Fruit fly (Drosophila melanogaster) whole organism, embryonic: ENCODE measurements around the gene CG1896.

Source experiments
- Atf3 ChIP-seq: fragments of 200-800 bp; sonication (Bioruptor generic); optimal IDR thresholded peaks from 3 replicates; lab custom pipeline; 2016; ENCODE audit warnings: missing biosample characterization, missing genetic modification characterization
- CG10147 ChIP-seq: fragments of 200-800 bp; sonication (Bioruptor generic); optimal IDR thresholded peaks from 2 replicates; lab custom pipeline; 2019; ENCODE audit warnings: missing biosample characterization, mild to moderate bottlenecking, missing genetic modification characterization, moderate library complexity
- CG11723 ChIP-seq: fragments of 200-800 bp; sonication (Bioruptor generic); optimal IDR thresholded peaks from 2 replicates; lab custom pipeline; 2017; ENCODE audit warnings: missing biosample characterization, mild to moderate bottlenecking, missing genetic modification characterization
- CG13287 ChIP-seq: fragments of 200-800 bp; sonication (Bioruptor generic); IDR thresholded peaks from 2 replicates; pipeline ENCODE4 v1.3.6; 2022; ENCODE audit warnings: missing biosample characterization, missing genetic modification characterization; ENCODE audit not compliant: partially characterized antibody
- CG13424 ChIP-seq: fragments of 200-800 bp; sonication (Bioruptor generic); optimal IDR thresholded peaks from 2 replicates; lab custom pipeline; 2019; ENCODE audit warnings: missing biosample characterization, mild to moderate bottlenecking, missing genetic modification characterization, moderate library complexity
- CG15011 ChIP-seq: fragments of 200-800 bp; sonication (Bioruptor generic); optimal IDR thresholded peaks from 3 replicates; lab custom pipeline; 2018; ENCODE audit warnings: missing biosample characterization, mild to moderate bottlenecking, missing genetic modification characterization
- CG16813 ChIP-seq: fragments of 200-800 bp; sonication (Bioruptor generic); IDR thresholded peaks from 3 replicates; pipeline ENCODE4 v1.3.6; 2022; ENCODE audit warnings: missing biosample characterization, missing genetic modification characterization; ENCODE audit not compliant: partially characterized antibody
- CG1832 ChIP-seq: fragments of 200-800 bp; sonication (Bioruptor generic); optimal IDR thresholded peaks from 2 replicates; lab custom pipeline; 2017; ENCODE audit warnings: missing biosample characterization, mild to moderate bottlenecking, missing genetic modification characterization, inconsistent platforms
- CG2120 ChIP-seq: fragments of 200-800 bp; sonication (Bioruptor generic); optimal IDR thresholded peaks from 3 replicates; lab custom pipeline; 2016; ENCODE audit warnings: missing biosample characterization, missing genetic modification characterization
- CG2712 ChIP-seq: fragments of 200-800 bp; optimal IDR thresholded peaks from 3 replicates; lab custom pipeline; 2019; ENCODE audit warnings: missing biosample characterization, mild to moderate bottlenecking, missing genetic modification characterization, moderate library complexity
- CG3407 ChIP-seq: fragments of 200-800 bp; sonication (Bioruptor generic); optimal IDR thresholded peaks from 2 replicates; lab custom pipeline; 2018; ENCODE audit warnings: missing biosample characterization, mild to moderate bottlenecking, missing genetic modification characterization
- CG43689 ChIP-seq: fragments of 200-800 bp; sonication (Bioruptor generic); IDR thresholded peaks from 2 replicates; pipeline ENCODE4 v1.3.6; 2022; ENCODE audit warnings: missing biosample characterization, missing genetic modification characterization
- CG8388 ChIP-seq: fragments of 200-800 bp; sonication (Bioruptor generic); optimal IDR thresholded peaks from 2 replicates; lab custom pipeline; 2019; ENCODE audit warnings: missing biosample characterization, mild to moderate bottlenecking, missing genetic modification characterization, moderate library complexity
- CG8924 ChIP-seq: fragments of 200-800 bp; optimal IDR thresholded peaks from 3 replicates; lab custom pipeline; 2019; ENCODE audit warnings: missing biosample characterization, mild to moderate bottlenecking, missing genetic modification characterization, moderate library complexity
- Chrac-16 ChIP-seq: fragments of 200-800 bp; sonication (Bioruptor generic); optimal IDR thresholded peaks from 3 replicates; lab custom pipeline; 2016; ENCODE audit warnings: missing biosample characterization, missing genetic modification characterization
- Dad ChIP-seq: fragments of 200-800 bp; sonication (Bioruptor generic); optimal IDR thresholded peaks from 3 replicates; lab custom pipeline; 2016; ENCODE audit warnings: missing biosample characterization, missing genetic modification characterization
- Dbx ChIP-seq: fragments of 200-800 bp; sonication (Bioruptor generic); IDR thresholded peaks from 3 replicates; pipeline ENCODE4 v1.3.6; 2022; ENCODE audit warnings: missing biosample characterization, missing genetic modification characterization
- Deaf1 ChIP-seq: fragments of 200-800 bp; optimal IDR thresholded peaks from 3 replicates; lab custom pipeline; 2019; ENCODE audit warnings: missing biosample characterization, mild to moderate bottlenecking, missing genetic modification characterization, moderate library complexity
- Dfd ChIP-seq, 2 experiments: fragments of >200 bp; optimal IDR thresholded peaks; 2 replicates each; lab custom pipeline; 2017; ENCODE audit warnings: missing biosample characterization in 2 of 2, missing genetic modification characterization in 2 of 2
- Dp ChIP-seq: fragments of 200-800 bp; sonication (Bioruptor generic); optimal IDR thresholded peaks from 2 replicates; lab custom pipeline; 2018; ENCODE audit warnings: missing biosample characterization, mild to moderate bottlenecking, missing genetic modification characterization, moderate library complexity
- Dref ChIP-seq: fragments of 200-800 bp; sonication (Bioruptor generic); IDR thresholded peaks from 2 replicates; pipeline ENCODE4 v1.3.6; 2022; ENCODE audit warnings: missing biosample characterization, missing genetic modification characterization
- H15 ChIP-seq: fragments of 200-800 bp; sonication (Bioruptor generic); IDR thresholded peaks from 3 replicates; pipeline ENCODE4 v1.3.6; 2022; ENCODE audit warnings: missing biosample characterization, missing genetic modification characterization
- Lim3 ChIP-seq: fragments of 200-800 bp; sonication (Bioruptor generic); IDR thresholded peaks from 2 replicates; pipeline ENCODE4 v1.3.6; 2022; ENCODE audit warnings: missing biosample characterization, missing genetic modification characterization
- MESR4 ChIP-seq: fragments of 200-800 bp; sonication (Bioruptor generic); optimal IDR thresholded peaks from 2 replicates; lab custom pipeline; 2018; ENCODE audit warnings: missing biosample characterization, mild to moderate bottlenecking, missing genetic modification characterization, moderate library complexity
- Med ChIP-seq: fragments of 200-800 bp; sonication (Bioruptor generic); peaks from one replicate; lab custom pipeline; 2016; ENCODE audit warnings: missing biosample characterization, missing genetic modification characterization, mild to moderate bottlenecking, inconsistent platforms, moderate library complexity
- Meics ChIP-seq: fragments of 200-800 bp; sonication (Bioruptor generic); optimal IDR thresholded peaks from 2 replicates; lab custom pipeline; 2017; ENCODE audit warnings: missing biosample characterization, mild to moderate bottlenecking, missing genetic modification characterization
- Trl ChIP-seq, 3 experiments: fragments of >200 bp in 2 of 3; fragments of 200-800 bp in 1 of 3; sonication (Bioruptor generic) in 1 of 3; optimal IDR thresholded peaks; 2 replicates in 1 of 3; 3 replicates in 2 of 3; lab custom pipeline; 2016 to 2017; ENCODE audit warnings: missing biosample characterization in 1 of 3, missing genetic modification characterization in 1 of 3
- Xrp1 ChIP-seq: fragments of 200-800 bp; sonication (Bioruptor generic); IDR thresholded peaks from 2 replicates; pipeline ENCODE4 v1.3.6; 2022; ENCODE audit warnings: missing biosample characterization, missing genetic modification characterization
- abd-A ChIP-seq: fragments of 200-800 bp; sonication (Bioruptor generic); optimal IDR thresholded peaks from 3 replicates; lab custom pipeline; 2019; ENCODE audit warnings: missing biosample characterization, mild to moderate bottlenecking, missing genetic modification characterization, moderate library complexity
- ash1 ChIP-seq: fragments of 200-800 bp; sonication (Bioruptor generic); optimal IDR thresholded peaks from 2 replicates; lab custom pipeline; 2018; ENCODE audit warnings: missing biosample characterization, mild to moderate bottlenecking, missing genetic modification characterization
- ci ChIP-seq: fragments of 200-800 bp; sonication (Bioruptor generic); IDR thresholded peaks from 3 replicates; pipeline ENCODE4 v1.3.6; 2022; ENCODE audit warnings: missing biosample characterization, missing genetic modification characterization
- corto ChIP-seq: fragments of 200-800 bp; sonication (Bioruptor generic); optimal IDR thresholded peaks from 2 replicates; lab custom pipeline; 2016; ENCODE audit warnings: missing biosample characterization, mild to moderate bottlenecking, missing genetic modification characterization, moderate library complexity
- dan ChIP-seq: fragments of 200-800 bp; sonication (Bioruptor generic); IDR thresholded peaks from 2 replicates; pipeline ENCODE4 v1.3.6; 2022; ENCODE audit warnings: missing biosample characterization, missing genetic modification characterization
- emc ChIP-seq: fragments of 200-800 bp; sonication (Bioruptor generic); optimal IDR thresholded peaks from 2 replicates; lab custom pipeline; 2016; ENCODE audit warnings: missing biosample characterization, missing genetic modification characterization
- en ChIP-seq: fragments of 200-800 bp; sonication (Bioruptor generic); optimal IDR thresholded peaks from 2 replicates; lab custom pipeline; 2016; ENCODE audit warnings: missing biosample characterization, missing genetic modification characterization
- gro ChIP-seq: fragments of 200-800 bp; sonication (Bioruptor generic); optimal IDR thresholded peaks from 2 replicates; lab custom pipeline; 2016; ENCODE audit warnings: missing biosample characterization, missing genetic modification characterization
- hkb ChIP-seq, 2 experiments: fragments of 200-800 bp in 1 of 2; fragments of >200 bp in 1 of 2; sonication (Bioruptor generic) in 1 of 2; IDR thresholded peaks in 1 of 2; optimal IDR thresholded peaks in 1 of 2; 2 replicates each; pipeline versions ENCODE4 v1.3.6 to Lab custom; 2017 to 2022; ENCODE audit warnings: missing biosample characterization in 1 of 2, missing genetic modification characterization in 1 of 2
- lab ChIP-seq: fragments of 200-800 bp; sonication (Bioruptor generic); optimal IDR thresholded peaks from 3 replicates; lab custom pipeline; 2017; ENCODE audit warnings: missing biosample characterization, missing genetic modification characterization, mild to moderate bottlenecking, moderate library complexity, missing genetic modification reagents
- lbe ChIP-seq: fragments of 200-800 bp; sonication (Bioruptor generic); optimal IDR thresholded peaks from 2 replicates; lab custom pipeline; 2016; ENCODE audit warnings: missing biosample characterization, mild to moderate bottlenecking, missing genetic modification characterization
- luna ChIP-seq: fragments of 200-800 bp; sonication (Bioruptor generic); optimal IDR thresholded peaks from 2 replicates; lab custom pipeline; 2016; ENCODE audit warnings: missing biosample characterization, missing genetic modification characterization
- prd ChIP-seq, 3 experiments: fragments of >200 bp in 2 of 3; fragments of 200-800 bp in 1 of 3; sonication (Bioruptor generic) in 1 of 3; optimal IDR thresholded peaks in 2 of 3; IDR thresholded peaks in 1 of 3; 2 replicates in 2 of 3; 3 replicates in 1 of 3; pipeline versions ENCODE4 v1.3.6 to Lab custom; 2017 to 2022; ENCODE audit warnings: missing biosample characterization in 1 of 3, missing genetic modification characterization in 1 of 3
- sna ChIP-seq: fragments of 200-800 bp; sonication (Bioruptor generic); IDR thresholded peaks from 2 replicates; pipeline ENCODE4 v1.3.6; 2022; ENCODE audit warnings: missing biosample characterization, missing genetic modification characterization; ENCODE audit not compliant: partially characterized antibody
- sqz ChIP-seq: fragments of 200-800 bp; sonication (Bioruptor generic); optimal IDR thresholded peaks from 3 replicates; lab custom pipeline; 2018; ENCODE audit warnings: missing biosample characterization, mild to moderate bottlenecking, missing genetic modification characterization
- sug ChIP-seq: fragments of 200-800 bp; optimal IDR thresholded peaks from 2 replicates; lab custom pipeline; 2019; ENCODE audit warnings: missing biosample characterization, mild to moderate bottlenecking, missing genetic modification characterization, moderate library complexity
- unc-4 ChIP-seq: fragments of 200-800 bp; sonication (Bioruptor generic); IDR thresholded peaks from 2 replicates; pipeline ENCODE4 v1.3.6; 2022; ENCODE audit warnings: missing biosample characterization, missing genetic modification characterization; ENCODE audit not compliant: partially characterized antibody
- vfl ChIP-seq: fragments of 200-800 bp; sonication (Bioruptor generic); optimal IDR thresholded peaks from 2 replicates; lab custom pipeline; 2016; ENCODE audit warnings: missing biosample characterization, missing genetic modification characterization
- wor ChIP-seq: fragments of 200-800 bp; sonication (Bioruptor generic); IDR thresholded peaks from 2 replicates; pipeline ENCODE4 v1.3.6; 2022; ENCODE audit warnings: missing biosample characterization, missing genetic modification characterization
- yki ChIP-seq: fragments of >200 bp; optimal IDR thresholded peaks from 3 replicates; lab custom pipeline; 2018

Gene CG1896

dm6 chr3R:31713306-31714123 is 30.6 kb upstream of the CG1896 start, which contains the start of gene ttk (continued):
- TF ChIP-seq CG2712 (tag; lab: Kevin White, UChicago), result no peak
- TF ChIP-seq hkb (optimal IDR thresholded peaks at IDR 0.05; lab: Kevin White, UChicago), result no peak
- TF ChIP-seq hkb (GFP tag; IDR thresholded peaks at IDR 0.05; lab: Robert Waterston, UW), result no peak
- TF ChIP-seq ci, result peak; percentile 8; the same call in 1 of the 3 replicates
- TF ChIP-seq lab (GFP tag; lab: Kevin White, UChicago), result peak; percentile 2
- TF ChIP-seq Deaf1 (tag; lab: Kevin White, UChicago), result peak; percentile 87
- no peak for TF ChIP-seq CG8388 (GFP tag; lab: Kevin White, UChicago)
- peak; percentile 53 for TF ChIP-seq CG13287 (GFP tag; lab: Robert Waterston, UW)
- no peak for TF ChIP-seq wor (GFP tag; lab: Robert Waterston, UW)
- TF ChIP-seq Chrac-16 (GFP tag; lab: Kevin White, UChicago), result no peak
- peak; percentile 48 for TF ChIP-seq lbe
- no peak for TF ChIP-seq Meics
- peak; percentile 27; the same call in 1 of the 3 replicates for TF ChIP-seq Dbx (GFP tag; lab: Robert Waterston, UW)
- TF ChIP-seq luna, result no peak
- no peak for TF ChIP-seq vfl
- TF ChIP-seq emc, result no peak
- no peak for TF ChIP-seq sug (tag; lab: Kevin White, UChicago)
- no peak for TF ChIP-seq gro
- no peak for TF ChIP-seq Atf3 (GFP tag; lab: Kevin White, UChicago)
- no peak for TF ChIP-seq Dp (GFP tag; lab: Kevin White, UChicago)
- no peak for TF ChIP-seq CG43689 (GFP tag; lab: Robert Waterston, UW)
- no peak for TF ChIP-seq Dfd (GFP tag; optimal IDR thresholded peaks at IDR 0.05; lab: Kevin White, UChicago)
- TF ChIP-seq CG13424 (tag; lab: Kevin White, UChicago), result no peak
- no peak for TF ChIP-seq Xrp1 (GFP tag; lab: Robert Waterston, UW)
- TF ChIP-seq CG3407 (GFP tag; lab: Kevin White, UChicago), result no peak
- peak; percentile 44 for TF ChIP-seq unc-4 (GFP tag; lab: Robert Waterston, UW)
- no peak for TF ChIP-seq CG16813 (GFP tag; lab: Robert Waterston, UW)
- no peak for TF ChIP-seq en
- TF ChIP-seq prd (optimal IDR thresholded peaks at IDR 0.05; lab: Kevin White, UChicago), result no peak
- no peak for TF ChIP-seq prd (GFP tag; IDR thresholded peaks at IDR 0.05; lab: Robert Waterston, UW)
- no peak for TF ChIP-seq CG15011 (GFP tag; lab: Kevin White, UChicago)
- TF ChIP-seq CG10147 (GFP tag; lab: Kevin White, UChicago), result no peak
- TF ChIP-seq dan, result no peak
- no peak for TF ChIP-seq Dref (GFP tag; lab: Robert Waterston, UW)
- TF ChIP-seq Trl (optimal IDR thresholded peaks at IDR 0.05; lab: Kevin White, UChicago), result peak; percentile 95 to 97
- peak; percentile 41 for TF ChIP-seq Trl (GFP tag; optimal IDR thresholded peaks at IDR 0.05; lab: Kevin White, UChicago)
- no peak for TF ChIP-seq Lim3 (GFP tag; lab: Robert Waterston, UW)
- TF ChIP-seq ash1, result no peak
- TF ChIP-seq Dad (GFP tag; lab: Kevin White, UChicago), result peak; percentile 3
- TF ChIP-seq CG2120, result no peak
- TF ChIP-seq yki (lab: Kevin White, UChicago), result peak; percentile 96
- no peak for TF ChIP-seq H15
- no peak for TF ChIP-seq MESR4 (GFP tag; lab: Kevin White, UChicago)
- TF ChIP-seq abd-A (tag; lab: Kevin White, UChicago), result no peak
- peak; percentile 72 for TF ChIP-seq Med (GFP tag; lab: Kevin White, UChicago)
- TF ChIP-seq sqz (GFP tag; lab: Kevin White, UChicago), result no peak
- peak; percentile 64 for TF ChIP-seq corto (GFP tag; lab: Kevin White, UChicago)
- no peak for TF ChIP-seq CG11723 (GFP tag; lab: Kevin White, UChicago)
- TF ChIP-seq CG8924 (tag; lab: Kevin White, UChicago), result peak; percentile 6
- TF ChIP-seq CG1832 (GFP tag; lab: Kevin White, UChicago), result peak; percentile 53
- peak; percentile 57; the same call in 1 of the 2 replicates for TF ChIP-seq sna (GFP tag; lab: Robert Waterston, UW)
